Worm (Caenorhabditis elegans) whole organism, early embryonic: ENCODE results near the gene gln-1.

Source experiments
- F13C5.2 ChIP-seq: sonication (generic microtip); optimal IDR thresholded peaks from 2 replicates; lab custom pipeline; 2017; ENCODE audit warnings: mild to moderate bottlenecking, missing genetic modification characterization, inconsistent platforms, missing compliant biosample characterization
- ama-1 ChIP-seq: fragments of 150-350 bp; optimal IDR thresholded peaks from 2 replicates; lab custom pipeline; 2014
- ceh-13 ChIP-seq: fragments of 200-800 bp; sonication (Bioruptor generic); optimal IDR thresholded peaks from 2 replicates; lab custom pipeline; 2018; ENCODE audit warnings: mild to moderate bottlenecking, missing genetic modification characterization, missing compliant biosample characterization
- ceh-36 ChIP-seq: sonication (generic microtip); optimal IDR thresholded peaks from 2 replicates; lab custom pipeline; 2016; ENCODE audit warnings: missing genetic modification characterization, inconsistent platforms, missing compliant biosample characterization
- ets-7 ChIP-seq: sonication (generic microtip); optimal IDR thresholded peaks from 2 replicates; lab custom pipeline; 2016; ENCODE audit warnings: missing genotype, missing genetic modification characterization, missing compliant biosample characterization
- flt-1 ChIP-seq: fragments of 200-800 bp; sonication (Bioruptor generic); IDR thresholded peaks from 2 replicates; pipeline ENCODE4 v1.3.6; 2022; ENCODE audit warnings: missing genetic modification characterization, missing compliant biosample characterization
- hmbx-1 ChIP-seq: sonication (generic microtip); optimal IDR thresholded peaks from 2 replicates; lab custom pipeline; 2016; ENCODE audit warnings: mild to moderate bottlenecking, missing genetic modification characterization, missing compliant biosample characterization
- hnd-1 ChIP-seq: sonication (generic microtip); optimal IDR thresholded peaks from 2 replicates; lab custom pipeline; 2016; ENCODE audit warnings: missing genetic modification characterization, missing compliant biosample characterization
- scrt-1 ChIP-seq: fragments of 200-800 bp; sonication (Bioruptor generic); IDR thresholded peaks from 2 replicates; pipeline ENCODE4 v1.3.6; 2022; ENCODE audit warnings: missing genetic modification characterization, missing compliant biosample characterization
- sea-1 ChIP-seq: fragments of 200-800 bp; sonication (Bioruptor generic); conservative IDR thresholded peaks from 2 replicates; pipeline ENCODE4 v1.3.6; 2022; ENCODE audit warnings: missing genetic modification characterization, missing compliant biosample characterization
- tbx-11 ChIP-seq: fragments of 200-800 bp; sonication (Bioruptor generic); IDR thresholded peaks from 2 replicates; pipeline ENCODE4 v1.3.6; 2022; ENCODE audit warnings: missing genetic modification characterization, missing compliant biosample characterization

ce11 chrX:6043283-6043682, 14.8 kb upstream of the gln-1 start:
- TF ChIP-seq ceh-13 = no peak
- TF ChIP-seq ceh-36 (tag; lab: Kevin White, UChicago) = no peak
- TF ChIP-seq hmbx-1 (tag; lab: Kevin White, UChicago) = no peak
- TF ChIP-seq sea-1 (GFP tag; lab: Robert Waterston, UW) = no peak
- TF ChIP-seq scrt-1 = no peak
- no peak for TF ChIP-seq F13C5.2 (tag; lab: Kevin White, UChicago)
- no peak for TF ChIP-seq ama-1 (lab: Kevin White, UChicago)
- no peak for TF ChIP-seq hnd-1
- no peak for TF ChIP-seq tbx-11
- TF ChIP-seq ets-7 (tag; lab: Kevin White, UChicago) = no peak
- no peak for TF ChIP-seq flt-1 (GFP tag; lab: Robert Waterston, UW)
